Fruit fly (Drosophila melanogaster): ENCODE results near the gene CG7872.

Gene CG7872

dm6 chrX:15579579-15579978 is 1.6 kb downstream of the CG7872 start (continued):
- peak; percentile 89 for TF ChIP-seq dmrt99B (tag; optimal IDR thresholded peaks at IDR 0.05)
- TF ChIP-seq org-1 (GFP tag; optimal IDR thresholded peaks at IDR 0.05): peak; percentile 83
- peak; percentile 77 for TF ChIP-seq dan (GFP tag; IDR thresholded peaks at IDR 0.05)
- TF ChIP-seq emc (GFP tag; optimal IDR thresholded peaks at IDR 0.05): peak; percentile 80
- TF ChIP-seq croc (GFP tag; conservative IDR thresholded peaks at IDR 0.05): peak; percentile 73
- TF ChIP-seq Hmx (GFP tag; optimal IDR thresholded peaks at IDR 0.05): peak; percentile 63
- no peak for TF ChIP-seq usp (GFP tag; optimal IDR thresholded peaks at IDR 0.05)
- peak; percentile 76 for TF ChIP-seq Nf-YA (GFP tag; IDR thresholded peaks at IDR 0.05)
- TF ChIP-seq CG9215 (GFP tag; IDR thresholded peaks at IDR 0.05): peak; percentile 97
- TF ChIP-seq Hand (GFP tag; optimal IDR thresholded peaks at IDR 0.05): peak; percentile 83
- no peak for TF ChIP-seq CG13287 (GFP tag; IDR thresholded peaks at IDR 0.05; ENCODE audit: partially characterized antibody)
- TF ChIP-seq Mes4 (GFP tag; optimal IDR thresholded peaks at IDR 0.05): peak; percentile 80
- TF ChIP-seq CG1024 (GFP tag; IDR thresholded peaks at IDR 0.05): peak; percentile 83
- TF ChIP-seq Adf1 (GFP tag; IDR thresholded peaks at IDR 0.05): peak; percentile 78
- peak; percentile 92 for TF ChIP-seq esg (GFP tag; conservative IDR thresholded peaks at IDR 0.05)
- peak; percentile 79 for TF ChIP-seq Bdp1 (GFP tag; optimal IDR thresholded peaks at IDR 0.05)
- peak; percentile 86 for TF ChIP-seq crc (GFP tag; optimal IDR thresholded peaks at IDR 0.05)
- TF ChIP-seq nerfin-2 (GFP tag; IDR thresholded peaks at IDR 0.05; ENCODE audit: partially characterized antibody): no peak
- peak; percentile 91 for TF ChIP-seq CG10209 (GFP tag; optimal IDR thresholded peaks at IDR 0.05)
- TF ChIP-seq ham (GFP tag; IDR thresholded peaks at IDR 0.05): peak; percentile 69
- peak; percentile 92 for TF ChIP-seq CG9817 (tag; optimal IDR thresholded peaks at IDR 0.05)
- peak; percentile 87 for TF ChIP-seq B-H2 (GFP tag; optimal IDR thresholded peaks at IDR 0.05)
- TF ChIP-seq so (GFP tag; IDR thresholded peaks at IDR 0.05): peak; percentile 90
- peak; percentile 80 for TF ChIP-seq CG4282 (GFP tag; optimal IDR thresholded peaks at IDR 0.05)
- TF ChIP-seq CG17328 (GFP tag; IDR thresholded peaks at IDR 0.05): peak; percentile 93
- TF ChIP-seq toy (GFP tag; IDR thresholded peaks at IDR 0.05): peak; percentile 78
- peak; percentile 87 for TF ChIP-seq tx (GFP tag; optimal IDR thresholded peaks at IDR 0.05)

- TF ChIP-seq CG16863 (GFP tag; optimal IDR thresholded peaks at IDR 0.05) (peak; percentile 29), schlank (tag; optimal IDR thresholded peaks at IDR 0.05) (no peak), lola (GFP tag; optimal IDR thresholded peaks at IDR 0.05) (peak in 1 of 3 experiments; percentile 34), CG7745 (tag; optimal IDR thresholded peaks at IDR 0.05) (no peak), CG3726 (GFP tag; IDR thresholded peaks at IDR 0.05) (no peak), CG3407 (GFP tag; optimal IDR thresholded peaks at IDR 0.05) (no peak), tin (GFP tag; optimal IDR thresholded peaks at IDR 0.05) (peak; percentile 6), HLHmδ (GFP tag; optimal IDR thresholded peaks at IDR 0.05) (no peak), dpn (GFP tag; optimal IDR thresholded peaks at IDR 0.05) (peak; percentile 14 to 58), D (optimal IDR thresholded peaks at IDR 0.05) (no peak), D (GFP tag; optimal IDR thresholded peaks at IDR 0.05) (no peak), Opbp (GFP tag; IDR thresholded peaks at IDR 0.05; ENCODE audit: partially characterized antibody) (peak; percentile 84), mld (GFP tag; IDR thresholded peaks at IDR 0.05; ENCODE audit: partially characterized antibody) (peak; percentile 85; the same call in 2 of the 3 replicates), h (optimal IDR thresholded peaks at IDR 0.05) (no peak), CG10274 (GFP tag; optimal IDR thresholded peaks at IDR 0.05) (no peak), ken (GFP tag; IDR thresholded peaks at IDR 0.05) (no peak), luna (GFP tag; optimal IDR thresholded peaks at IDR 0.05) (peak; percentile 31), CG33557 (GFP tag; optimal IDR thresholded peaks at IDR 0.05) (peak; percentile 42), Spps (tag; optimal IDR thresholded peaks at IDR 0.05) (no peak), CG17359 (tag; optimal IDR thresholded peaks at IDR 0.05) (no peak), CG17802 (tag; optimal IDR thresholded peaks at IDR 0.05) (no peak), da (GFP tag; optimal IDR thresholded peaks at IDR 0.05) (no peak), Rfx (GFP tag; IDR thresholded peaks at IDR 0.05) (peak; percentile 45; the same call in 1 of the 2 replicates), CG13296 (GFP tag; optimal IDR thresholded peaks at IDR 0.05) (no peak), Pdp1 (GFP tag; optimal IDR thresholded peaks at IDR 0.05) (peak; percentile 12 to 42), Nf-YC (tag; optimal IDR thresholded peaks at IDR 0.05) (peak; percentile 53)
Measured at dm6 chrX:15582853-15583252, 4.8 kb downstream of the CG7872 start, which contains the start of the genes CG9215 and CG8097. Gene CG9215 (minus strand): TSS chrX:15582874. Gene CG8097 (plus strand): TSS chrX:15583159.

Measured in whole organism, embryonic.